Worm (Caenorhabditis elegans): ENCODE results near the gene ceh-20.

ce11 chrIII:6988060-6988459, 8.4 kb downstream of the ceh-20 start:
- TF ChIP-seq nhr-23 (tag; optimal IDR thresholded peaks at IDR 0.05), result no peak
- TF ChIP-seq nhr-28 (tag; optimal IDR thresholded peaks at IDR 0.05), result no peak
- TF ChIP-seq pha-4 (tag; optimal IDR thresholded peaks at IDR 0.05), result no peak
- no peak for TF ChIP-seq nhr-12 (tag; optimal IDR thresholded peaks at IDR 0.05)
- TF ChIP-seq sea-2 (GFP tag; optimal IDR thresholded peaks at IDR 0.05), result no peak
- TF ChIP-seq elt-2 (tag; optimal IDR thresholded peaks at IDR 0.05), result no peak
- no peak for TF ChIP-seq ama-1 (optimal IDR thresholded peaks at IDR 0.05)
- TF ChIP-seq elt-1 (tag; optimal IDR thresholded peaks at IDR 0.05), result no peak
- no peak for TF ChIP-seq ceh-9 (tag; optimal IDR thresholded peaks at IDR 0.05)
- TF ChIP-seq unc-62 (GFP tag; optimal IDR thresholded peaks at IDR 0.05), result peak; percentile 44
- no peak for TF ChIP-seq egl-27 (tag; optimal IDR thresholded peaks at IDR 0.05)

All from whole organism, L3 larva.